Worm (Caenorhabditis elegans): ENCODE measurements around the gene srlf-24.
A peak's percentile ranks its signal among the peaks of the same experiment; 100 is the strongest.

srlf-24 gene

ce11 chrIV:11149454-11150163 lies 44.0 kb upstream of the srlf-24 start, which contains the start of the genes F01G4.6 and pfd-1 (continued):
- TF ChIP-seq ceh-18 (tag; optimal IDR thresholded peaks at IDR 0.05) (peak; percentile 39), dve-1 (tag; optimal IDR thresholded peaks at IDR 0.05) (peak; percentile 54), elt-4 (tag; optimal IDR thresholded peaks at IDR 0.05) (no peak), fkh-6 (tag; optimal IDR thresholded peaks at IDR 0.05) (no peak), F13H6.1 (tag; optimal IDR thresholded peaks at IDR 0.05) (peak; percentile 11), gmeb-2 (tag; optimal IDR thresholded peaks at IDR 0.05) (peak; percentile 12), sox-2 (GFP tag; IDR thresholded peaks at IDR 0.05) (no peak), pag-3 (tag; optimal IDR thresholded peaks at IDR 0.05; ENCODE audit: borderline replicate concordance) (no peak), ref-2 (tag; optimal IDR thresholded peaks at IDR 0.05) (peak; percentile 25), C38D4.7 (GFP tag; optimal IDR thresholded peaks at IDR 0.05) (no peak), pha-2 (tag; optimal IDR thresholded peaks at IDR 0.05) (no peak), syd-9 (tag; optimal IDR thresholded peaks at IDR 0.05) (no peak), unc-3 (GFP tag; conservative IDR thresholded peaks at IDR 0.05) (peak; percentile 29; the same call in 1 of the 2 replicates), unc-3 (tag; optimal IDR thresholded peaks at IDR 0.05) (no peak), Y22D7AL.16 (tag; optimal IDR thresholded peaks at IDR 0.05) (no peak), nfya-1 (tag; optimal IDR thresholded peaks at IDR 0.05) (peak; percentile 90)

ce11 chrIV:11148788-11149366 lies 43.3 kb upstream of the srlf-24 start:
- no peak for TF ChIP-seq ztf-16 (tag; optimal IDR thresholded peaks at IDR 0.05)

ce11 chrIV:11146962-11147470 lies 41.4 kb upstream of the srlf-24 start, which contains the start of gene pigq-1:
Gene pigq-1, minus strand, starts transcription at chrIV:11147247.
- TF ChIP-seq ceh-31 (tag; optimal IDR thresholded peaks at IDR 0.05) (no peak), ceh-2 (tag; optimal IDR thresholded peaks at IDR 0.05) (no peak), pha-2 (tag; optimal IDR thresholded peaks at IDR 0.05) (no peak), T23F11.4 (GFP tag; optimal IDR thresholded peaks at IDR 0.05) (no peak), Y22D7AL.16 (tag; optimal IDR thresholded peaks at IDR 0.05) (no peak), gmeb-2 (tag; optimal IDR thresholded peaks at IDR 0.05) (no peak), ref-2 (tag; optimal IDR thresholded peaks at IDR 0.05) (no peak), rnt-1 (tag; optimal IDR thresholded peaks at IDR 0.05) (no peak), che-1 (tag; optimal IDR thresholded peaks at IDR 0.05) (no peak), nhr-11 (tag; optimal IDR thresholded peaks at IDR 0.05) (no peak), ttx-3 (tag; optimal IDR thresholded peaks at IDR 0.05) (no peak), sox-2 (GFP tag; IDR thresholded peaks at IDR 0.05) (no peak)

- TF ChIP-seq C38D4.7 (GFP tag; optimal IDR thresholded peaks at IDR 0.05) = no peak
- no peak for TF ChIP-seq lin-11 (tag; optimal IDR thresholded peaks at IDR 0.05)
- TF ChIP-seq pha-2 (tag; optimal IDR thresholded peaks at IDR 0.05) = no peak
- TF ChIP-seq odd-2 (tag; optimal IDR thresholded peaks at IDR 0.05) = no peak
- TF ChIP-seq ets-4 (tag; optimal IDR thresholded peaks at IDR 0.05) = no peak
- TF ChIP-seq eyg-1 (tag; optimal IDR thresholded peaks at IDR 0.05) = no peak
- TF ChIP-seq ceh-6 (GFP tag; optimal IDR thresholded peaks at IDR 0.05) = no peak
- TF ChIP-seq K09A11.1 (tag; optimal IDR thresholded peaks at IDR 0.05; ENCODE audit: insufficient read depth) = no peak
- TF ChIP-seq dmd-4 (tag; optimal IDR thresholded peaks at IDR 0.05; ENCODE audit: borderline replicate concordance) = no peak
- TF ChIP-seq dve-1 (tag; optimal IDR thresholded peaks at IDR 0.05) = no peak
- no peak for TF ChIP-seq ceh-45 (GFP tag; IDR thresholded peaks at IDR 0.05)
- no peak for TF ChIP-seq ceh-22 (tag; optimal IDR thresholded peaks at IDR 0.05)
- no peak for TF ChIP-seq ceh-14 (tag; optimal IDR thresholded peaks at IDR 0.05)
- no peak for TF ChIP-seq ceh-31 (tag; optimal IDR thresholded peaks at IDR 0.05)
Measured at ce11 chrIV:11146492-11146891, 40.9 kb upstream of the srlf-24 start.

All from whole organism, late embryonic.